Worm (Caenorhabditis elegans) whole organism, L4 larva: ENCODE data around the gene nspc-17.
"Not testable (repeated sequence)": the region's sequence is repeated elsewhere in the genome, so short reads cannot be mapped to it uniquely, and the experiment has no call there.

Source experiments
- T20F7.1 ChIP-seq: fragments of 200-800 bp; sonication (Bioruptor generic); optimal IDR thresholded peaks from 2 replicates; lab custom pipeline; 2018; ENCODE audit warnings: mild to moderate bottlenecking, missing genetic modification characterization, missing compliant biosample characterization
- Y48G9A.11 ChIP-seq: fragments of 200-800 bp; sonication (Bioruptor generic); IDR thresholded peaks from 2 replicates; pipeline ENCODE4 v1.3.6; 2022; ENCODE audit warnings: missing genetic modification reagents, missing genetic modification characterization, missing compliant biosample characterization
- aha-1 ChIP-seq: fragments of 150-350 bp; peaks from one replicate; lab custom pipeline; 2014; ENCODE audit warnings: missing biosample characterization, missing genetic modification characterization
- daf-16 ChIP-seq, 3 experiments: sonication (generic microtip); optimal IDR thresholded peaks; 2 replicates each; lab custom pipeline; 2016 to 2017; ENCODE audit warnings: missing genetic modification characterization in 3 of 3, missing genetic modification reagents in 3 of 3, mild to moderate bottlenecking in 2 of 3, missing compliant biosample characterization in 2 of 3, missing biosample characterization in 1 of 3, moderate library complexity in 1 of 3
- dmd-6 ChIP-seq: fragments of 200-800 bp; sonication (Bioruptor generic); IDR thresholded peaks from 2 replicates; pipeline ENCODE4 v1.3.6; 2022; ENCODE audit warnings: missing genetic modification reagents, missing genetic modification characterization, missing compliant biosample characterization
- dmd-9 ChIP-seq: fragments of 200-800 bp; sonication (Bioruptor generic); IDR thresholded peaks from 2 replicates; pipeline ENCODE4 v1.3.6; 2022; ENCODE audit warnings: missing genetic modification reagents, missing genetic modification characterization, missing compliant biosample characterization
- dve-1 ChIP-seq: sonication (generic microtip); optimal IDR thresholded peaks from 2 replicates; lab custom pipeline; 2017; ENCODE audit warnings: antibody characterized with exemption, mild to moderate bottlenecking, missing genetic modification characterization, missing compliant biosample characterization; ENCODE audit not compliant: insufficient read depth
- egl-43 ChIP-seq: fragments of 200-800 bp; sonication (Bioruptor generic); IDR thresholded peaks from 2 replicates; pipeline ENCODE4 v1.3.6; 2022; ENCODE audit warnings: missing genetic modification reagents, missing genetic modification characterization, missing compliant biosample characterization
- gei-8 ChIP-seq: fragments of 200-800 bp; sonication (Bioruptor generic); optimal IDR thresholded peaks from 2 replicates; lab custom pipeline; 2018; ENCODE audit warnings: mild to moderate bottlenecking, missing genetic modification characterization, missing compliant biosample characterization
- hif-1 ChIP-seq, 2 experiments: sonication (generic microtip); optimal IDR thresholded peaks; 2 replicates each; lab custom pipeline; 2016 to 2017; ENCODE audit warnings: missing compliant biosample characterization in 2 of 2, missing genetic modification characterization in 2 of 2, missing genetic modification reagents in 2 of 2, missing genotype in 2 of 2, mild to moderate bottlenecking in 1 of 2
- hlh-11 ChIP-seq: fragments of 200-800 bp; sonication (Bioruptor generic); optimal IDR thresholded peaks from 2 replicates; lab custom pipeline; 2018; ENCODE audit warnings: mild to moderate bottlenecking, missing genetic modification characterization, missing compliant biosample characterization
- hlh-30 ChIP-seq: sonication (generic microtip); optimal IDR thresholded peaks from 2 replicates; lab custom pipeline; 2017; ENCODE audit warnings: antibody characterized with exemption, mild to moderate bottlenecking, missing genetic modification characterization, missing compliant biosample characterization; ENCODE audit not compliant: insufficient read depth
- hmg-1.1 ChIP-seq: fragments of 200-800 bp; sonication (Bioruptor generic); IDR thresholded peaks from 2 replicates; pipeline ENCODE4 v1.3.6; 2022; ENCODE audit warnings: missing genetic modification reagents, missing genetic modification characterization, missing compliant biosample characterization
- lin-13 ChIP-seq: fragments of 150-350 bp; optimal IDR thresholded peaks from 2 replicates; lab custom pipeline; 2014; ENCODE audit warnings: missing biosample characterization, missing genetic modification reagents, missing genetic modification characterization
- lin-38 ChIP-seq: fragments of 200-800 bp; sonication (Bioruptor generic); IDR thresholded peaks from 2 replicates; pipeline ENCODE4 v1.3.6; 2022; ENCODE audit warnings: missing genetic modification reagents, missing genetic modification characterization, missing compliant biosample characterization
- lsy-2 ChIP-seq, 2 experiments: fragments of 150-350 bp in 1 of 2; sonication (generic microtip) in 1 of 2; optimal IDR thresholded peaks; 2 replicates each; lab custom pipeline; 2014 to 2017; ENCODE audit warnings: missing biosample characterization in 2 of 2, missing genetic modification characterization in 2 of 2
- mes-2 ChIP-seq: sonication (generic microtip); optimal IDR thresholded peaks from 2 replicates; lab custom pipeline; 2016; ENCODE audit warnings: missing genotype, mild to moderate bottlenecking, missing genetic modification characterization, missing compliant biosample characterization; ENCODE audit not compliant: poor library complexity, severe bottlenecking
- nhr-11 ChIP-seq: fragments of 150-350 bp; optimal IDR thresholded peaks from 2 replicates; lab custom pipeline; 2014; ENCODE audit warnings: missing biosample characterization, missing genetic modification characterization
- nhr-28 ChIP-seq: fragments of 150-350 bp; optimal IDR thresholded peaks from 2 replicates; lab custom pipeline; 2014; ENCODE audit warnings: missing biosample characterization, missing genetic modification characterization
- nhr-76 ChIP-seq: fragments of 150-350 bp; optimal IDR thresholded peaks from 2 replicates; lab custom pipeline; 2014; ENCODE audit warnings: missing biosample characterization, missing genetic modification characterization
- nhr-77 ChIP-seq: fragments of 150-350 bp; optimal IDR thresholded peaks from 2 replicates; lab custom pipeline; 2014; ENCODE audit warnings: missing biosample characterization, missing genetic modification characterization
- pha-4 ChIP-seq, 2 experiments: fragments of 150-350 bp in 1 of 2; fragments of 200-800 bp in 1 of 2; sonication (Bioruptor generic) in 1 of 2; IDR thresholded peaks in 1 of 2; optimal IDR thresholded peaks in 1 of 2; 2 replicates each; pipeline versions ENCODE4 v1.3.6 to Lab custom; 2014 to 2022; ENCODE audit warnings: missing genetic modification characterization in 2 of 2, missing genetic modification reagents in 2 of 2, missing biosample characterization in 1 of 2, missing compliant biosample characterization in 1 of 2
- php-3 ChIP-seq: fragments of 200-800 bp; sonication (Bioruptor generic); IDR thresholded peaks from 2 replicates; pipeline ENCODE4 v1.3.6; 2022; ENCODE audit warnings: missing genetic modification reagents, missing genetic modification characterization, missing compliant biosample characterization
- snpc-4 ChIP-seq: fragments of 150-350 bp; optimal IDR thresholded peaks from 2 replicates; lab custom pipeline; 2014; ENCODE audit warnings: missing biosample characterization, missing genetic modification characterization
- unc-62 ChIP-seq, 3 experiments: fragments of 150-350 bp in 1 of 3; sonication (generic microtip); optimal IDR thresholded peaks in 2 of 3; peaks in 1 of 3; 1 replicate in 1 of 3; 2 replicates in 2 of 3; lab custom pipeline; 2014 to 2017; ENCODE audit warnings: missing biosample characterization in 3 of 3, missing genetic modification characterization in 3 of 3, missing genetic modification reagents in 3 of 3, missing genotype in 1 of 3
- zag-1 ChIP-seq: fragments of 150-350 bp; optimal IDR thresholded peaks from 2 replicates; lab custom pipeline; 2014; ENCODE audit warnings: missing biosample characterization, missing genetic modification characterization

The nspc-17 gene

DNA sequence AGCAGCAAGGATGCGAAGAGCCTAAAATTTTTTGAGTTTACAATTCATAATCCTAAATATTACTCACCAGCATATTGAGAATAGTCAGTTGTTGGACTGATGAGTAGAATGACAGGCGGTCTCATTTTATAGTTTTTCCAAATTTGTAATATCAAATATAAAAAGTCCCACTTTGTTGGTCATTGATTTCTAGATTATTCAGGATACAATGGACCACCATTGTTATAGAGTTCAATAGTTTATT, at the start of gene nspc-17:
Gene nspc-17, minus strand, starts transcription at position 101 of the 244 bp plus-strand sequence.
- not testable (repeated sequence) for TF ChIP-seq Y48G9A.11; nhr-76 (tag; lab: Kevin White, UChicago); snpc-4 (tag; lab: Kevin White, UChicago)

DNA sequence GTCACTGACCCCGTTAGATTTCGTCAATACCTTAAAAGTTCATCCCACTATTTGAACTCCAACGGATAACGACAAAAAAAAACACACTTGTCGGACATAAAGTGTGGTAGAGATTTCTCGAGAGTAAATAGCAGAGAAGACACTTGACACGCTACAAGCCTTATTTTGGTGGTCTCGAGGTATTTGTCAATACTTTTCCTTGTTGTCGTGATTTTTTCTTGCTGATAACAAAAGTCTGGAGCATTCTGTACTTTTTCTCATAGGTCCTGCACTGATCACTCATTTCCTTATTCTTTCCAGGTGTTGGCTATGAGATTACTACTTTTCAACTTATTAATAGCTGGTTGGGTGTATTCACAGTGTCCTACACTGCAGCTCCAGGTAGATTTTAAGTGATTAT, 47.4 kb upstream of the nspc-17 start, which contains the start of gene lron-1:
Gene lron-1, plus strand, starts transcription at position 301 of the 400 bp plus-strand sequence.
- no peak for TF ChIP-seq Y48G9A.11
- TF ChIP-seq pha-4 (GFP tag; IDR thresholded peaks at IDR 0.05; lab: Robert Waterston, UW), result no peak
- TF ChIP-seq pha-4 (tag; optimal IDR thresholded peaks at IDR 0.05; lab: Kevin White, UChicago), result peak; percentile 5
- TF ChIP-seq, all 104 proteins: peak for 1

DNA sequence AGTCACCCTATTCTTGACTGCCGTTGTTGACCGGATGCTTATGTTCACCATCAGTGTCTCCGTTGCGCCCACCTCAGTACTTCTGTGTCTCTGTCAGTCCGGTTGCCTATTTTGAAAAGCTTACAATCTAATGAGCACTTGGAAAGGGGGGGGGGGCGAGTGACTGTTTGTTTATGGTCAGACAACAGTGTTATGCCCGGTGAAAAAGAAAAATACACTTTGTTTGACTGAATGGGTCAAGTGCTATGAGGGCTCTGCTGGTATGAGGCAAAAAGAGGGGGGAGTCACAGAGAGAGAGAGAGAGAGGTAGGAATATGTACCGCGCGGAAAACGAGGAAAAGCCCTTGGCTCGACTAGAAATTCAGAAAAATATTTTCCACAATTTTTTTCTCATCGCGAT, 46.3 kb upstream of the nspc-17 start:
- no peak for TF ChIP-seq hlh-30 (tag; lab: Kevin White, UChicago)
- no peak for TF ChIP-seq T20F7.1
- peak; percentile 70 for TF ChIP-seq aha-1

DNA sequence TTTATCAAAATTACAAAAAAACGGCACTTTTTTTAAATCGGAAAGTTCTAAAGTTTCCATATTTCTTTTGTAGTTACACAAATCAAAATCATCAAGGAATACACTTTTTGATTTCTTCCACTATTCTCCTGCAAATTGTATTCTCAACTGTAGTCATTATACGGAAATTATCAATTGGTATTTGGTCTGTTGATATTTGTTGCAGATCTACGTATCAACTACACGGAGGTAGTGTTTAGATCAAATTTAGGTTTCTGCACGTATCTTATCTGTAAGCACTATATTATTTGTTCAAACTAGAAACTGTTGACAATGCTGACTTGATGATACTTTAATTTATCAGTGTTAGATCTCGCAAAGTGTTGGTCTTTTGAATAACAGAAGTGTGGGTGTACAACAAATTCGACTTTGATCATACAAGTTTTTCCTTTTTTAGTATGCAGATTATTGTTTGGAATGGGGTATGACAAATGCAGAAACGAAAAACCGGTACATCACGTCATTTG, 43.3 kb upstream of the nspc-17 start:
- TF ChIP-seq dmd-6 (GFP tag; lab: Robert Waterston, UW) (0 out of 2 replicates have a peak, but pooled peaks have one; percentile 13), dve-1 (tag; lab: Kevin White, UChicago) (peak; percentile 16), php-3 (GFP tag; lab: Robert Waterston, UW) (no peak), nhr-28 (tag; lab: Kevin White, UChicago) (peak; percentile 96), hif-1 (tag; optimal IDR thresholded peaks at IDR 0.05; lab: Kevin White, UChicago) (peak in 1 of 2 experiments; percentile 76), daf-16 (GFP tag; optimal IDR thresholded peaks at IDR 0.05; lab: Kevin White, UChicago) (no peak), daf-16 (tag; optimal IDR thresholded peaks at IDR 0.05; lab: Kevin White, UChicago) (peak; percentile 75)

DNA sequence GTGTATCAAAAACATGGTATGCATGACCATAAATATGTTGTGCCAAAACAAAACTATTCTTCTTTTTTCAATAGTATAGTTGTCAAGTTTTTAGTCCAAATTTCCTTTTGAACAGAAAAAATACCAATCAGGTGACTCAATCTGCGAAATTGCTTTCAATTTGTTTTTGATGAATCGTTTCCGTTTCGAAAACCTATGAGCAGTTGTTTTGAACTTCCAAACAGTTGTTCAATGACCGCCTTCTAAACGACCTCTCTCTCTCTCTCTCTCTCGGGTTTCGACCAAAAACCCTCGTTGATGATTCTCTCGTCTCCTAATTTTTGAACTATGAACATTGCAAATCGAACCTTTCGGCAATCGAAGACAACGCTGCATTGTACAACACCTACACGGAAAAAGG, 41.1 kb upstream of the nspc-17 start:
- TF ChIP-seq nhr-28 (tag; lab: Kevin White, UChicago) (peak; percentile 14), hlh-11 (tag; lab: Kevin White, UChicago) (peak; percentile 50), nhr-11 (peak; percentile 17), daf-16 (GFP tag; optimal IDR thresholded peaks at IDR 0.05; lab: Kevin White, UChicago) (peak in 1 of 2 experiments; percentile 9), daf-16 (tag; optimal IDR thresholded peaks at IDR 0.05; lab: Kevin White, UChicago) (no peak), hmg-1.1 (GFP tag; lab: Robert Waterston, UW) (0 out of 2 replicates have a peak, but pooled peaks have one; percentile 22), lsy-2 (tag; optimal IDR thresholded peaks at IDR 0.05; lab: Kevin White, UChicago) (no peak), dmd-6 (GFP tag; lab: Robert Waterston, UW) (peak; percentile 28; the same call in 1 of the 2 replicates), pha-4 (GFP tag; IDR thresholded peaks at IDR 0.05; lab: Robert Waterston, UW) (no peak), pha-4 (tag; optimal IDR thresholded peaks at IDR 0.05; lab: Kevin White, UChicago) (no peak), aha-1 (peak; percentile 73), dmd-9 (0 out of 2 replicates have a peak, but pooled peaks have one; percentile 11), nhr-77 (tag; lab: Kevin White, UChicago) (no peak)

DNA sequence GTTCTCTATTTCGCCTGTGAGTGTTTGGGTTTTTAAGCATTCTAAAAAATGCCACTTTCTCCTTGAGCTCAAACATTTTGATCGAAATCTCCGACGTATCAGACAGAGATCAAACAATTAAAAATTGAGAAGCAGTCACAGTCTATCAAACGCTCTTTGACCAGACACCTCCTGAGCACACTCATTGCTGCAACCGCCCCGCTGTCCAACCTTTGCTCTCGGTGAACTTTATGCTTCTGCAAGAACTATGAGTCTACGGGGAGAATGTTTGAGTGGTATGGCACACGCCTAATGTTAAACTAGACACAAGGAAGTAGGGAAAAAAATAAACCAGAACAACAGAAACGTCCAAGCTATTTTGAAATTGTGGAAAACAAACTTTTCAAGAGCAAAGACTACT, 40.3 kb upstream of the nspc-17 start:
- no peak for TF ChIP-seq aha-1
- TF ChIP-seq egl-43 (GFP tag; lab: Robert Waterston, UW), result 0 out of 2 replicates have a peak, but pooled peaks have one; percentile 10
- TF ChIP-seq gei-8, result no peak
- TF ChIP-seq dmd-6 (GFP tag; lab: Robert Waterston, UW), result peak; percentile 52
- no peak for TF ChIP-seq lin-13
- peak in 1 of 2 experiments; percentile 69 for TF ChIP-seq unc-62 (GFP tag; optimal IDR thresholded peaks at IDR 0.05 in 1 of 2; lab: Kevin White, UChicago)
- TF ChIP-seq unc-62 (tag; optimal IDR thresholded peaks at IDR 0.05; lab: Kevin White, UChicago), result no peak
- no peak for TF ChIP-seq zag-1 (tag; lab: Kevin White, UChicago)
- peak; percentile 9 for TF ChIP-seq mes-2 (tag; lab: Kevin White, UChicago)
- TF ChIP-seq dve-1 (tag; lab: Kevin White, UChicago), result peak; percentile 14
- no peak for TF ChIP-seq lin-38 (GFP tag; lab: Robert Waterston, UW)
